Worm (Caenorhabditis elegans) whole organism, late embryonic: ENCODE data around the gene T03F6.10.
"Not testable (repeated sequence)": the region's sequence is repeated elsewhere in the genome, so short reads cannot be mapped to it uniquely, and the experiment has no call there.

Experiments
- C08G9.2 ChIP-seq: sonication (generic microtip); optimal IDR thresholded peaks from 2 replicates; lab custom pipeline; 2016; ENCODE audit warnings: mild to moderate bottlenecking, missing genetic modification characterization, moderate library complexity, missing compliant biosample characterization
- F13H6.1 ChIP-seq: sonication (generic microtip); optimal IDR thresholded peaks from 2 replicates; lab custom pipeline; 2016; ENCODE audit warnings: missing genetic modification characterization, missing compliant biosample characterization
- K02D7.2 ChIP-seq: sonication (generic microtip); optimal IDR thresholded peaks from 2 replicates; lab custom pipeline; 2017; ENCODE audit warnings: mild to moderate bottlenecking, missing genetic modification characterization, missing compliant biosample characterization
- K09A11.1 ChIP-seq: sonication (generic microtip); optimal IDR thresholded peaks from 2 replicates; lab custom pipeline; 2017; ENCODE audit warnings: antibody characterized with exemption, mild to moderate bottlenecking, missing genetic modification characterization, missing compliant biosample characterization; ENCODE audit not compliant: insufficient read depth
- T23F11.4 ChIP-seq: fragments of 200-800 bp; sonication (Bioruptor generic); optimal IDR thresholded peaks from 2 replicates; lab custom pipeline; 2018; ENCODE audit warnings: mild to moderate bottlenecking, missing genetic modification characterization, missing compliant biosample characterization
- Y22D7AL.16 ChIP-seq: sonication (generic microtip); optimal IDR thresholded peaks from 2 replicates; lab custom pipeline; 2016; ENCODE audit warnings: missing genetic modification characterization, missing compliant biosample characterization
- ama-1 ChIP-seq: fragments of 150-350 bp; optimal IDR thresholded peaks from 2 replicates; lab custom pipeline; 2014
- ceh-18 ChIP-seq: sonication (generic microtip); optimal IDR thresholded peaks from 2 replicates; lab custom pipeline; 2016; ENCODE audit warnings: missing genetic modification characterization, missing compliant biosample characterization
- ceh-2 ChIP-seq: sonication (generic microtip); optimal IDR thresholded peaks from 2 replicates; lab custom pipeline; 2016; ENCODE audit warnings: missing genotype, missing genetic modification characterization, missing compliant biosample characterization
- ceh-24 ChIP-seq: sonication (generic microtip); optimal IDR thresholded peaks from 2 replicates; lab custom pipeline; 2016; ENCODE audit warnings: mild to moderate bottlenecking, missing genetic modification characterization, missing compliant biosample characterization
- ceh-30 ChIP-seq: fragments of 150-350 bp; optimal IDR thresholded peaks from 2 replicates; lab custom pipeline; 2014; ENCODE audit warnings: missing biosample characterization, missing genetic modification characterization
- ceh-9 ChIP-seq: sonication (generic microtip); optimal IDR thresholded peaks from 2 replicates; lab custom pipeline; 2016; ENCODE audit warnings: mild to moderate bottlenecking, missing genetic modification characterization, inconsistent platforms, missing compliant biosample characterization
- che-1 ChIP-seq: sonication (generic microtip); optimal IDR thresholded peaks from 2 replicates; lab custom pipeline; 2016; ENCODE audit warnings: mild to moderate bottlenecking, missing genetic modification characterization, missing compliant biosample characterization
- dmd-4 ChIP-seq: sonication (generic microtip); optimal IDR thresholded peaks from 2 replicates; lab custom pipeline; 2016; ENCODE audit warnings: borderline replicate concordance, missing genetic modification characterization, missing compliant biosample characterization
- elt-2 ChIP-seq: sonication (generic microtip); optimal IDR thresholded peaks from 2 replicates; lab custom pipeline; 2016; ENCODE audit warnings: missing genetic modification reagents, missing genetic modification characterization, missing compliant biosample characterization
- elt-4 ChIP-seq: sonication (generic microtip); optimal IDR thresholded peaks from 2 replicates; lab custom pipeline; 2016; ENCODE audit warnings: missing genetic modification characterization, missing compliant biosample characterization
- hlh-15 ChIP-seq: sonication (generic microtip); optimal IDR thresholded peaks from 2 replicates; lab custom pipeline; 2016; ENCODE audit warnings: missing genetic modification characterization, missing compliant biosample characterization
- hlh-30 ChIP-seq: sonication (generic microtip); optimal IDR thresholded peaks from 2 replicates; lab custom pipeline; 2017; ENCODE audit warnings: antibody characterized with exemption, missing genetic modification characterization, missing compliant biosample characterization; ENCODE audit not compliant: insufficient read depth
- hlh-6 ChIP-seq: sonication (generic microtip); optimal IDR thresholded peaks from 2 replicates; lab custom pipeline; 2016; ENCODE audit warnings: missing genotype, missing genetic modification characterization, missing compliant biosample characterization
- hlh-8 ChIP-seq: sonication (generic microtip); optimal IDR thresholded peaks from 2 replicates; lab custom pipeline; 2016; ENCODE audit warnings: missing genotype, missing genetic modification characterization, missing compliant biosample characterization
- lin-11 ChIP-seq: fragments of 200-800 bp; sonication (Bioruptor generic); optimal IDR thresholded peaks from 2 replicates; lab custom pipeline; 2018; ENCODE audit warnings: mild to moderate bottlenecking, missing genetic modification characterization, missing compliant biosample characterization
- mec-3 ChIP-seq: sonication (generic microtip); optimal IDR thresholded peaks from 2 replicates; lab custom pipeline; 2016; ENCODE audit warnings: borderline replicate concordance, missing genetic modification characterization, missing compliant biosample characterization
- npax-4 ChIP-seq: sonication (generic microtip); optimal IDR thresholded peaks from 2 replicates; lab custom pipeline; 2016; ENCODE audit warnings: missing genetic modification characterization, missing compliant biosample characterization
- pat-9 ChIP-seq: fragments of 200-800 bp; sonication (Bioruptor generic); optimal IDR thresholded peaks from 2 replicates; lab custom pipeline; 2018; ENCODE audit warnings: mild to moderate bottlenecking, missing genetic modification characterization, moderate library complexity, missing compliant biosample characterization
- pax-1 ChIP-seq: fragments of 150-350 bp; optimal IDR thresholded peaks from 2 replicates; lab custom pipeline; 2014; ENCODE audit warnings: missing biosample characterization, missing genetic modification characterization
- pqm-1 ChIP-seq: sonication (generic microtip); optimal IDR thresholded peaks from 2 replicates; lab custom pipeline; 2016; ENCODE audit warnings: missing genetic modification characterization, missing compliant biosample characterization
- ref-2 ChIP-seq: sonication (generic microtip); optimal IDR thresholded peaks from 2 replicates; lab custom pipeline; 2016; ENCODE audit warnings: missing genetic modification characterization, missing compliant biosample characterization
- sox-4 ChIP-seq: sonication (generic microtip); optimal IDR thresholded peaks from 2 replicates; lab custom pipeline; 2017; ENCODE audit warnings: mild to moderate bottlenecking, missing genetic modification characterization, inconsistent platforms, missing compliant biosample characterization
- syd-9 ChIP-seq: sonication (generic microtip); optimal IDR thresholded peaks from 2 replicates; lab custom pipeline; 2016; ENCODE audit warnings: mild to moderate bottlenecking, missing genetic modification characterization, moderate library complexity, missing compliant biosample characterization
- unc-42 ChIP-seq: sonication (generic microtip); optimal IDR thresholded peaks from 2 replicates; lab custom pipeline; 2016; ENCODE audit warnings: missing genotype, missing genetic modification characterization, missing compliant biosample characterization
- unc-55 ChIP-seq: sonication (generic microtip); optimal IDR thresholded peaks from 2 replicates; lab custom pipeline; 2017; ENCODE audit warnings: missing biosample characterization, missing genetic modification reagents, missing genetic modification characterization
- zip-5 ChIP-seq: sonication (generic microtip); optimal IDR thresholded peaks from 2 replicates; lab custom pipeline; 2016; ENCODE audit warnings: missing genetic modification characterization, missing compliant biosample characterization

The T03F6.10 gene

ce11 chrIII:13402934-13403333 is 24.8 kb upstream of the T03F6.10 start, which contains the start of gene mig-18:
Gene mig-18 (plus strand): TSS chrIII:13403234.
- TF ChIP-seq elt-2 (tag; lab: Kevin White, UChicago) (no peak), hlh-6 (tag; lab: Kevin White, UChicago) (no peak), npax-4 (tag; lab: Kevin White, UChicago) (no peak), elt-4 (tag; lab: Kevin White, UChicago) (no peak), pqm-1 (tag; lab: Kevin White, UChicago) (no peak), T23F11.4 (no peak), pax-1 (tag; lab: Kevin White, UChicago) (no peak), ceh-18 (no peak), K02D7.2 (tag; lab: Kevin White, UChicago) (no peak)

- not testable (repeated sequence) for TF ChIP-seq ref-2; dmd-4 (tag; lab: Kevin White, UChicago); zip-5 (tag; lab: Kevin White, UChicago)
These were observed 23.6 kb upstream of the T03F6.10 start, which contains the start of the genes srlf-9 and srlf-10 for ce11 chrIII:13401673-13402258. Gene srlf-9 (minus strand): TSS chrIII:13401773. Gene srlf-10 (plus strand): TSS chrIII:13402208.

ce11 chrIII:13395262-13395661 is 17.1 kb upstream of the T03F6.10 start, which contains the start of gene F11F1.1:
Gene F11F1.1 (plus strand): TSS chrIII:13395562.
- no peak for TF ChIP-seq che-1 (tag; lab: Kevin White, UChicago)

ce11 chrIII:13393647-13394046 is 15.5 kb upstream of the T03F6.10 start, which contains the start of gene qdpr-1:
Gene qdpr-1 (plus strand): TSS chrIII:13393910.
- TF ChIP-seq F13H6.1 (tag; lab: Kevin White, UChicago) (no peak), ceh-18 (no peak)

- TF ChIP-seq ceh-9 (tag; lab: Kevin White, UChicago) (no peak), syd-9 (tag; lab: Kevin White, UChicago) (no peak), npax-4 (tag; lab: Kevin White, UChicago) (no peak), Y22D7AL.16 (tag; lab: Kevin White, UChicago) (no peak), K09A11.1 (no peak), unc-55 (GFP tag; lab: Kevin White, UChicago) (no peak), hlh-6 (tag; lab: Kevin White, UChicago) (no peak), pqm-1 (tag; lab: Kevin White, UChicago) (no peak), hlh-15 (tag; lab: Kevin White, UChicago) (no peak), lin-11 (tag; lab: Kevin White, UChicago) (no peak), ref-2 (no peak)
These were observed 15.1 kb upstream of the T03F6.10 start, which contains the start of gene dnj-17 for ce11 chrIII:13393239-13393638. Gene dnj-17 (minus strand): TSS chrIII:13393339.

ce11 chrIII:13390789-13391188 is 12.6 kb upstream of the T03F6.10 start:
- TF ChIP-seq pat-9 (no peak), K09A11.1 (no peak), ceh-18 (no peak), ceh-24 (tag; lab: Kevin White, UChicago) (no peak), unc-42 (no peak), unc-55 (GFP tag; lab: Kevin White, UChicago) (no peak), hlh-8 (tag; lab: Kevin White, UChicago) (no peak), lin-11 (tag; lab: Kevin White, UChicago) (no peak), hlh-30 (tag; lab: Kevin White, UChicago) (no peak), T23F11.4 (no peak), hlh-6 (tag; lab: Kevin White, UChicago) (no peak), Y22D7AL.16 (tag; lab: Kevin White, UChicago) (no peak)

- TF ChIP-seq C08G9.2 (no peak), ceh-2 (tag; lab: Kevin White, UChicago) (no peak), K09A11.1 (no peak), che-1 (tag; lab: Kevin White, UChicago) (no peak), ceh-24 (tag; lab: Kevin White, UChicago) (no peak), hlh-6 (tag; lab: Kevin White, UChicago) (no peak), ceh-30 (tag; lab: Kevin White, UChicago) (no peak), sox-4 (tag; lab: Kevin White, UChicago) (no peak), mec-3 (tag; lab: Kevin White, UChicago) (no peak), ama-1 (no peak), zip-5 (tag; lab: Kevin White, UChicago) (no peak), npax-4 (tag; lab: Kevin White, UChicago) (no peak)
These were observed 10.9 kb upstream of the T03F6.10 start, which contains the start of gene T03F6.3 for ce11 chrIII:13389078-13389477. Gene T03F6.3 (plus strand): TSS chrIII:13389395.
